Worm (Caenorhabditis elegans) whole organism, L4 larva: ENCODE results near the gene Y60A3A.25.

ENCODE experiments used
- D1046.2 ChIP-seq: fragments of 200-800 bp; sonication (Bioruptor generic); IDR thresholded peaks from 2 replicates; pipeline ENCODE4 v1.3.6; 2022; ENCODE audit warnings: missing genetic modification characterization, missing compliant biosample characterization
- F44E2.7 ChIP-seq: fragments of 200-800 bp; sonication (Bioruptor generic); IDR thresholded peaks from 2 replicates; pipeline ENCODE4 v2.1.2; 2022; ENCODE audit warnings: missing genetic modification characterization, missing compliant biosample characterization
- T26A8.4 ChIP-seq: fragments of 200-800 bp; sonication (Bioruptor generic); IDR thresholded peaks from 2 replicates; pipeline ENCODE4 v1.3.6; 2022; ENCODE audit warnings: missing genetic modification characterization, missing compliant biosample characterization
- aha-1 ChIP-seq: fragments of 150-350 bp; peaks from one replicate; lab custom pipeline; 2014; ENCODE audit warnings: missing biosample characterization, missing genetic modification characterization
- aly-2 ChIP-seq: sonication (generic microtip); optimal IDR thresholded peaks from 2 replicates; lab custom pipeline; 2018; ENCODE audit warnings: missing biosample characterization, missing genetic modification characterization
- ama-1 ChIP-seq: fragments of 150-350 bp; optimal IDR thresholded peaks from 2 replicates; lab custom pipeline; 2014; ENCODE audit warnings: inconsistent platforms, mixed read lengths
- ceh-20 ChIP-seq: fragments of 200-800 bp; sonication (Bioruptor generic); IDR thresholded peaks from 2 replicates; pipeline ENCODE4 v1.3.6; 2022; ENCODE audit warnings: missing genetic modification reagents, missing genetic modification characterization, missing compliant biosample characterization
- cey-2 ChIP-seq: sonication (generic microtip); optimal IDR thresholded peaks from 3 replicates; lab custom pipeline; 2017; ENCODE audit warnings: missing genetic modification characterization, mild to moderate bottlenecking, missing compliant biosample characterization, antibody characterized with exemption, borderline replicate concordance; ENCODE audit not compliant: insufficient read depth
- ctbp-1 ChIP-seq: fragments of 200-800 bp; sonication (Bioruptor generic); IDR thresholded peaks from 2 replicates; pipeline ENCODE4 v1.3.6; 2022; ENCODE audit warnings: missing genetic modification reagents, missing genetic modification characterization, missing compliant biosample characterization
- dmd-6 ChIP-seq: fragments of 200-800 bp; sonication (Bioruptor generic); IDR thresholded peaks from 2 replicates; pipeline ENCODE4 v1.3.6; 2022; ENCODE audit warnings: missing genetic modification reagents, missing genetic modification characterization, missing compliant biosample characterization
- dmd-9 ChIP-seq: fragments of 200-800 bp; sonication (Bioruptor generic); IDR thresholded peaks from 2 replicates; pipeline ENCODE4 v1.3.6; 2022; ENCODE audit warnings: missing genetic modification reagents, missing genetic modification characterization, missing compliant biosample characterization
- dpl-1 ChIP-seq: fragments of 150-350 bp; optimal IDR thresholded peaks from 2 replicates; lab custom pipeline; 2014; ENCODE audit warnings: missing biosample characterization, missing genetic modification reagents, missing genetic modification characterization
- dve-1 ChIP-seq: sonication (generic microtip); optimal IDR thresholded peaks from 2 replicates; lab custom pipeline; 2017; ENCODE audit warnings: antibody characterized with exemption, mild to moderate bottlenecking, missing genetic modification characterization, missing compliant biosample characterization; ENCODE audit not compliant: insufficient read depth
- fkh-10 ChIP-seq: fragments of 150-350 bp; optimal IDR thresholded peaks from 2 replicates; lab custom pipeline; 2014; ENCODE audit warnings: missing biosample characterization, missing genetic modification reagents, missing genetic modification characterization
- hlh-30 ChIP-seq: sonication (generic microtip); optimal IDR thresholded peaks from 2 replicates; lab custom pipeline; 2017; ENCODE audit warnings: antibody characterized with exemption, mild to moderate bottlenecking, missing genetic modification characterization, missing compliant biosample characterization; ENCODE audit not compliant: insufficient read depth
- hmg-1.1 ChIP-seq: fragments of 200-800 bp; sonication (Bioruptor generic); IDR thresholded peaks from 2 replicates; pipeline ENCODE4 v1.3.6; 2022; ENCODE audit warnings: missing genetic modification reagents, missing genetic modification characterization, missing compliant biosample characterization
- lin-1 ChIP-seq: fragments of 200-800 bp; sonication (Bioruptor generic); IDR thresholded peaks from 2 replicates; pipeline ENCODE4 v1.3.6; 2022; ENCODE audit warnings: missing genetic modification reagents, missing genetic modification characterization, missing compliant biosample characterization
- lir-3 ChIP-seq: sonication (generic microtip); optimal IDR thresholded peaks from 2 replicates; lab custom pipeline; 2016; ENCODE audit warnings: mild to moderate bottlenecking, missing genetic modification characterization, missing compliant biosample characterization
- lsy-2 ChIP-seq, 2 experiments: fragments of 150-350 bp in 1 of 2; sonication (generic microtip) in 1 of 2; optimal IDR thresholded peaks; 2 replicates each; lab custom pipeline; 2014 to 2017; ENCODE audit warnings: missing biosample characterization in 2 of 2, missing genetic modification characterization in 2 of 2
- mdl-1 ChIP-seq, 2 experiments: fragments of 150-350 bp in 1 of 2; sonication (generic microtip) in 1 of 2; optimal IDR thresholded peaks; 2 replicates each; lab custom pipeline; 2014 to 2017; ENCODE audit warnings: missing biosample characterization in 2 of 2, missing genetic modification characterization in 2 of 2
- mdt-29 ChIP-seq: fragments of 200-800 bp; sonication (Bioruptor generic); IDR thresholded peaks from 2 replicates; pipeline ENCODE4 v1.3.6; 2022; ENCODE audit warnings: missing genetic modification reagents, missing genetic modification characterization, missing compliant biosample characterization
- mep-1 ChIP-seq: fragments of 150-350 bp; sonication (generic microtip); optimal IDR thresholded peaks from 3 replicates; lab custom pipeline; 2014; ENCODE audit warnings: missing biosample characterization, missing genetic modification characterization
- mes-2 ChIP-seq: sonication (generic microtip); optimal IDR thresholded peaks from 2 replicates; lab custom pipeline; 2016; ENCODE audit warnings: missing genotype, mild to moderate bottlenecking, missing genetic modification characterization, missing compliant biosample characterization; ENCODE audit not compliant: poor library complexity, severe bottlenecking
- nhr-28 ChIP-seq: fragments of 150-350 bp; optimal IDR thresholded peaks from 2 replicates; lab custom pipeline; 2014; ENCODE audit warnings: missing biosample characterization, missing genetic modification characterization
- nhr-6 ChIP-seq: fragments of 150-350 bp; optimal IDR thresholded peaks from 2 replicates; lab custom pipeline; 2014; ENCODE audit warnings: missing biosample characterization, missing genetic modification characterization
- pha-4 ChIP-seq, 2 experiments: fragments of 150-350 bp in 1 of 2; fragments of 200-800 bp in 1 of 2; sonication (Bioruptor generic) in 1 of 2; IDR thresholded peaks in 1 of 2; optimal IDR thresholded peaks in 1 of 2; 2 replicates each; pipeline versions ENCODE4 v1.3.6 to Lab custom; 2014 to 2022; ENCODE audit warnings: missing genetic modification characterization in 2 of 2, missing genetic modification reagents in 2 of 2, missing biosample characterization in 1 of 2, missing compliant biosample characterization in 1 of 2
- set-16 ChIP-seq: fragments of 200-800 bp; sonication (Bioruptor generic); IDR thresholded peaks from 2 replicates; pipeline ENCODE4 v1.3.6; 2022; ENCODE audit warnings: missing genetic modification reagents, missing genetic modification characterization, missing compliant biosample characterization
- tag-97 ChIP-seq: fragments of 200-800 bp; sonication (Bioruptor generic); IDR thresholded peaks from 2 replicates; pipeline ENCODE4 v1.3.6; 2022; ENCODE audit warnings: missing genetic modification characterization, missing compliant biosample characterization
- tra-1 ChIP-seq: fragments of 200-800 bp; sonication (Bioruptor generic); IDR thresholded peaks from 2 replicates; pipeline ENCODE4 v1.3.6; 2022; ENCODE audit warnings: missing genetic modification reagents, missing genetic modification characterization, missing compliant biosample characterization
- unc-39 ChIP-seq: sonication (generic microtip); optimal IDR thresholded peaks from 2 replicates; lab custom pipeline; 2017; ENCODE audit warnings: missing biosample characterization, missing genetic modification characterization
- unc-62 ChIP-seq, 3 experiments: fragments of 150-350 bp in 1 of 3; sonication (generic microtip); optimal IDR thresholded peaks in 2 of 3; peaks in 1 of 3; 1 replicate in 1 of 3; 2 replicates in 2 of 3; lab custom pipeline; 2014 to 2017; ENCODE audit warnings: missing biosample characterization in 3 of 3, missing genetic modification characterization in 3 of 3, missing genetic modification reagents in 3 of 3, missing genotype in 1 of 3
- zag-1 ChIP-seq: fragments of 150-350 bp; optimal IDR thresholded peaks from 2 replicates; lab custom pipeline; 2014; ENCODE audit warnings: missing biosample characterization, missing genetic modification characterization
- ztf-11 ChIP-seq: fragments of 150-350 bp; optimal IDR thresholded peaks from 2 replicates; lab custom pipeline; 2014; ENCODE audit warnings: missing biosample characterization, missing genetic modification characterization

Gene Y60A3A.25

DNA sequence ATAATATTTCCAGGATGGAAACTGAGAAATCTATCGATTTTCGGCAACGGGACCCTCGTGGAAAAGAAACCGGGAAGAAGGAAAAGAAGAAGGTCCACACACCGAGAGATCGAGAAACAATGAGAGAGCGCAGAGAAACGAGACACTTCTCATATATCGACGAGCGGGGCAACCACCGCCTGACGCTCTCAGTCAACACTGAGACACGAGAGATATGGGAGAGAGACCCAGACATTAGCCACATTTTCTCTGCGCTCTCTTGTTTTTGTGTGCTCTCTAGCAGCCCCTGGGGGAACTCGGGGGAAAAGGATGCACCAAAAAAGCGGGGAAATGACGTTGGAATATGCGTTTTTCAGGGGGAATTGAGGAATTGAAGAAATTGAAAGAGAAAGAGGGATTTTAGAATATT, 11.7 kb upstream of the Y60A3A.25 start (continued):
- TF ChIP-seq aha-1 (peak; percentile 85), hlh-30 (tag; lab: Kevin White, UChicago) (peak; percentile 98), lir-3 (tag; lab: Kevin White, UChicago) (no peak), set-16 (GFP tag; lab: Robert Waterston, UW) (peak; percentile 62), nhr-6 (tag; lab: Kevin White, UChicago) (peak; percentile 45), mes-2 (tag; lab: Kevin White, UChicago) (peak; percentile 75), hmg-1.1 (GFP tag; lab: Robert Waterston, UW) (peak; percentile 91), dpl-1 (GFP tag; lab: Kevin White, UChicago) (peak; percentile 46), unc-62 (GFP tag; optimal IDR thresholded peaks at IDR 0.05 in 1 of 2; lab: Kevin White, UChicago) (peak in 1 of 2 experiments; percentile 96), unc-62 (tag; optimal IDR thresholded peaks at IDR 0.05; lab: Kevin White, UChicago) (no peak), dve-1 (tag; lab: Kevin White, UChicago) (peak; percentile 87), pha-4 (GFP tag; IDR thresholded peaks at IDR 0.05; lab: Robert Waterston, UW) (no peak), pha-4 (tag; optimal IDR thresholded peaks at IDR 0.05; lab: Kevin White, UChicago) (peak; percentile 29), ctbp-1 (GFP tag; lab: Robert Waterston, UW) (peak; percentile 77), fkh-10 (GFP tag; lab: Kevin White, UChicago) (peak; percentile 91), dmd-6 (GFP tag; lab: Robert Waterston, UW) (peak; percentile 73), ceh-20 (GFP tag; lab: Robert Waterston, UW) (peak; percentile 80), lsy-2 (tag; optimal IDR thresholded peaks at IDR 0.05; lab: Kevin White, UChicago) (peak in 1 of 2 experiments; percentile 73), mdt-29 (GFP tag; lab: Robert Waterston, UW) (0 out of 2 replicates have a peak, but pooled peaks have one; percentile 34), unc-39 (tag; lab: Kevin White, UChicago) (no peak), ama-1 (lab: Kevin White, UChicago) (peak; percentile 3), mdl-1 (tag; optimal IDR thresholded peaks at IDR 0.05; lab: Kevin White, UChicago) (peak; percentile 87 to 90), dmd-9 (0 out of 2 replicates have a peak, but pooled peaks have one; percentile 34), D1046.2 (GFP tag; lab: Robert Waterston, UW) (no peak), nhr-28 (tag; lab: Kevin White, UChicago) (peak; percentile 43), tag-97 (GFP tag; lab: Robert Waterston, UW) (no peak), tra-1 (GFP tag; lab: Robert Waterston, UW) (peak; percentile 68; the same call in 1 of the 2 replicates), ztf-11 (tag; lab: Kevin White, UChicago) (no peak), T26A8.4 (GFP tag; lab: Robert Waterston, UW) (peak; percentile 56; the same call in 1 of the 2 replicates)

DNA sequence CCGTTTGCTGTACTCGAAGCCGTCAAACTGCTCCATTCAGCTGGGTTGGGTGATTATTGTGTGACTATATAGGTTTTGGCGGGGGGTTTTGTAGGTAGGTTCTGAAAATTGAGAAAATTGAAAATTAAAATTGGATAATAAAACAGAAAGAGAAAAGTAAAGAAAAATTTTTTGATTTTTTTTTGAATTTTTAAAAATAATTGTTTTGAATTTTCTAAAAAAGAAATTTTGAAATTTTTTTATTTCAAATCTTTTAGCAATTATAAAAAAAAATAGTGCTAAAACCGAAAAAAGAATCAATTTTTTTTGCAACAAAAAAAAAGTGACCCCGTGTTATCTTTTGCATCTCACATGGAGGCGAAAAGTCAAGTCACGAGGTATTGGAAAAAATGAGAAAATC, 10.4 kb upstream of the Y60A3A.25 start, which contains the start of gene unc-51:
TSS of gene unc-51 (minus strand) at position 101 of the 400 bp plus-strand sequence.
- TF ChIP-seq hlh-30 (tag; lab: Kevin White, UChicago) (peak; percentile 77), nhr-28 (tag; lab: Kevin White, UChicago) (peak; percentile 19), mep-1 (tag; lab: Kevin White, UChicago) (peak; percentile 47), zag-1 (tag; lab: Kevin White, UChicago) (no peak), dmd-6 (GFP tag; lab: Robert Waterston, UW) (0 out of 2 replicates have a peak, but pooled peaks have one; percentile 10), lin-1 (no peak), lsy-2 (tag; optimal IDR thresholded peaks at IDR 0.05; lab: Kevin White, UChicago) (peak in 1 of 2 experiments; percentile 29), dve-1 (tag; lab: Kevin White, UChicago) (peak; percentile 11)

DNA sequence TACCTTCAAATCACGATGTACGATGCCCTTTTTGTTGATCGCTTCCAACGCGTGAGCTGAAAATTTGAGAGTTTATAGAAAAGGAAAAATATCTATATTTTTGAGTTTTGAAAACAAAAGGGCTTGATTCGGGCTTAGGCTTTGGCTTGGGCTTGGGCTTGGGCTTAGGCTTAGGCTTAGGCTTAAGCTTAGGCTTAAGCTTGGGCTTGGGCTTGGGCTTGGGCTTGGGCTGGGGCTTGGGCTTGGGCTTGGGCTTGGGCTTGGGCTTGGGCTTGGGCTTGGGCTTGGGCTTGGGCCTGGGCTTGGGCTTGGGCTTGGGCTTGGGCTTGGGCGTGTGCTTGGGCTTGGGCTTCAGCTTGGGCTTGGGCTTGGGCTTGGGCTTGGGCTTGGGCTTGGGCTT, 8.2 kb upstream of the Y60A3A.25 start:
- TF ChIP-seq aha-1 (peak; percentile 57), aly-2 (tag; lab: Kevin White, UChicago) (no peak), F44E2.7 (GFP tag; lab: Robert Waterston, UW) (peak; percentile 65; the same call in 1 of the 2 replicates), cey-2 (tag; lab: Kevin White, UChicago) (no peak), set-16 (GFP tag; lab: Robert Waterston, UW) (peak; percentile 36; the same call in 1 of the 2 replicates)
